Fruit fly (Drosophila melanogaster) whole organism, embryonic: ENCODE data around the gene Orp8.

Experiments
- Adf1 ChIP-seq: fragments of 200-800 bp; sonication (Bioruptor generic); IDR thresholded peaks from 2 replicates; pipeline ENCODE4 v1.3.6; 2022; ENCODE audit warnings: missing biosample characterization, missing genetic modification characterization
- Antp ChIP-seq: fragments of 200-800 bp; sonication (Bioruptor generic); optimal IDR thresholded peaks from 3 replicates; lab custom pipeline; 2016; ENCODE audit warnings: missing biosample characterization, missing genetic modification characterization
- CG10274 ChIP-seq: fragments of 200-800 bp; sonication (Bioruptor generic); optimal IDR thresholded peaks from 3 replicates; lab custom pipeline; 2017; ENCODE audit warnings: missing biosample characterization, mild to moderate bottlenecking, missing genetic modification characterization
- CG10462 ChIP-seq: fragments of 200-800 bp; sonication (Bioruptor generic); optimal IDR thresholded peaks from 2 replicates; lab custom pipeline; 2016; ENCODE audit warnings: missing biosample characterization, missing genetic modification characterization
- CG11456 ChIP-seq: fragments of 200-800 bp; sonication (Bioruptor generic); IDR thresholded peaks from 3 replicates; pipeline ENCODE4 v1.3.6; 2022; ENCODE audit warnings: missing biosample characterization, missing genetic modification characterization
- CG11696 ChIP-seq: fragments of 200-800 bp; sonication (Bioruptor generic); IDR thresholded peaks from 2 replicates; pipeline ENCODE4 v1.3.6; 2022; ENCODE audit warnings: missing biosample characterization, missing genetic modification characterization
- CG12299 ChIP-seq: fragments of 200-800 bp; sonication (Bioruptor generic); optimal IDR thresholded peaks from 2 replicates; lab custom pipeline; 2018; ENCODE audit warnings: missing biosample characterization, mild to moderate bottlenecking, missing genetic modification characterization
- CG12391 ChIP-seq: fragments of 200-800 bp; sonication (Bioruptor generic); optimal IDR thresholded peaks from 3 replicates; lab custom pipeline; 2018; ENCODE audit warnings: missing biosample characterization, mild to moderate bottlenecking, missing genetic modification characterization, moderate library complexity
- CG12769 ChIP-seq: fragments of 200-800 bp; sonication (Bioruptor generic); optimal IDR thresholded peaks from 2 replicates; lab custom pipeline; 2019; ENCODE audit warnings: missing biosample characterization, mild to moderate bottlenecking, missing genetic modification characterization, moderate library complexity
- CG15514 ChIP-seq: fragments of 200-800 bp; sonication (Bioruptor generic); optimal IDR thresholded peaks from 3 replicates; lab custom pipeline; 2017; ENCODE audit warnings: missing biosample characterization, missing genetic modification characterization, mild to moderate bottlenecking, moderate library complexity, missing genetic modification reagents
- CG1647 ChIP-seq: fragments of 200-800 bp; sonication (Bioruptor generic); optimal IDR thresholded peaks from 3 replicates; lab custom pipeline; 2016; ENCODE audit warnings: missing biosample characterization, missing genetic modification characterization
- CG1792 ChIP-seq: fragments of 200-800 bp; sonication (Bioruptor generic); optimal IDR thresholded peaks from 2 replicates; lab custom pipeline; 2016; ENCODE audit warnings: missing biosample characterization, missing genetic modification characterization
- CG18619 ChIP-seq: fragments of 200-800 bp; sonication (Bioruptor generic); optimal IDR thresholded peaks from 3 replicates; lab custom pipeline; 2017; ENCODE audit warnings: missing biosample characterization, mild to moderate bottlenecking, missing genetic modification characterization
- CG3065 ChIP-seq: fragments of 200-800 bp; sonication (Bioruptor generic); optimal IDR thresholded peaks from 2 replicates; lab custom pipeline; 2016; ENCODE audit warnings: missing biosample characterization, missing genetic modification characterization
- CG32532 ChIP-seq: fragments of 200-800 bp; sonication (Bioruptor generic); IDR thresholded peaks from 2 replicates; pipeline ENCODE4 v1.3.6; 2022; ENCODE audit warnings: missing biosample characterization, missing genetic modification characterization
- CG34224 ChIP-seq: fragments of 200-800 bp; sonication (Bioruptor generic); IDR thresholded peaks from 3 replicates; pipeline ENCODE4 v1.3.6; 2022; ENCODE audit warnings: missing biosample characterization, missing genetic modification characterization; ENCODE audit not compliant: partially characterized antibody
- CG34376 ChIP-seq: fragments of 200-800 bp; sonication (Bioruptor generic); optimal IDR thresholded peaks from 2 replicates; lab custom pipeline; 2018; ENCODE audit warnings: missing biosample characterization, mild to moderate bottlenecking, missing genetic modification characterization
- CG6175 ChIP-seq: fragments of 200-800 bp; sonication (Bioruptor generic); IDR thresholded peaks from 3 replicates; pipeline ENCODE4 v1.3.6; 2022; ENCODE audit warnings: missing biosample characterization, missing genetic modification characterization
- CG6683 ChIP-seq: fragments of 200-800 bp; sonication (Bioruptor generic); optimal IDR thresholded peaks from 2 replicates; lab custom pipeline; 2017; ENCODE audit warnings: missing biosample characterization, mild to moderate bottlenecking, missing genetic modification characterization, missing genetic modification reagents
- CG7271 ChIP-seq: fragments of 200-800 bp; sonication (Bioruptor generic); optimal IDR thresholded peaks from 2 replicates; lab custom pipeline; 2018; ENCODE audit warnings: missing biosample characterization, mild to moderate bottlenecking, missing genetic modification characterization, moderate library complexity
- CG7357 ChIP-seq: fragments of 200-800 bp; sonication (Bioruptor generic); IDR thresholded peaks from 3 replicates; pipeline ENCODE4 v1.3.6; 2022; ENCODE audit warnings: missing biosample characterization, missing genetic modification characterization
- CG9437 ChIP-seq: fragments of 200-800 bp; sonication (Bioruptor generic); optimal IDR thresholded peaks from 2 replicates; lab custom pipeline; 2018; ENCODE audit warnings: missing biosample characterization, mild to moderate bottlenecking, missing genetic modification characterization
- Gug ChIP-seq: fragments of 200-800 bp; sonication (Bioruptor generic); IDR thresholded peaks from 4 replicates; pipeline ENCODE4 v1.3.6; 2022; ENCODE audit warnings: missing biosample characterization, missing genetic modification characterization
- HLH4C ChIP-seq: fragments of 200-800 bp; sonication (Bioruptor generic); IDR thresholded peaks from 3 replicates; pipeline ENCODE4 v1.3.6; 2022; ENCODE audit warnings: missing biosample characterization, missing genetic modification characterization; ENCODE audit not compliant: partially characterized antibody
- Hr3 ChIP-seq: fragments of 200-800 bp; sonication (Bioruptor generic); optimal IDR thresholded peaks from 3 replicates; lab custom pipeline; 2016; ENCODE audit warnings: missing biosample characterization, missing genetic modification characterization
- Mad ChIP-seq: fragments of 200-800 bp; sonication (Bioruptor generic); optimal IDR thresholded peaks from 2 replicates; lab custom pipeline; 2016; ENCODE audit warnings: missing biosample characterization, missing genetic modification characterization
- NFAT ChIP-seq: fragments of 200-800 bp; sonication (Bioruptor generic); IDR thresholded peaks from 2 replicates; pipeline ENCODE4 v1.3.6; 2022; ENCODE audit warnings: missing biosample characterization, missing genetic modification characterization
- Nf-YA ChIP-seq: fragments of 200-800 bp; sonication (Bioruptor generic); IDR thresholded peaks from 2 replicates; pipeline ENCODE4 v1.3.6; 2022; ENCODE audit warnings: missing biosample characterization, missing genetic modification characterization
- Rfx ChIP-seq: fragments of 200-800 bp; sonication (Bioruptor generic); IDR thresholded peaks from 2 replicates; pipeline ENCODE4 v1.3.6; 2022; ENCODE audit warnings: missing biosample characterization, missing genetic modification characterization
- Tbp ChIP-seq: fragments of >200 bp; optimal IDR thresholded peaks from 2 replicates; lab custom pipeline; 2018; ENCODE audit warnings: missing biosample characterization, missing genetic modification characterization
- Vsx1 ChIP-seq: fragments of 200-800 bp; sonication (Bioruptor generic); optimal IDR thresholded peaks from 2 replicates; lab custom pipeline; 2017; ENCODE audit warnings: missing biosample characterization, mild to moderate bottlenecking, missing genetic modification characterization, missing genetic modification reagents
- YL-1 ChIP-seq: fragments of 200-800 bp; sonication (Bioruptor generic); optimal IDR thresholded peaks from 3 replicates; lab custom pipeline; 2017; ENCODE audit warnings: missing biosample characterization, mild to moderate bottlenecking, missing genetic modification characterization
- az2 ChIP-seq: fragments of 200-800 bp; sonication (Bioruptor generic); optimal IDR thresholded peaks from 3 replicates; lab custom pipeline; 2016; ENCODE audit warnings: missing biosample characterization, missing genetic modification characterization
- bbx ChIP-seq: fragments of 200-800 bp; sonication (Bioruptor generic); IDR thresholded peaks from 2 replicates; pipeline ENCODE4 v1.3.6; 2022; ENCODE audit warnings: missing biosample characterization, missing genetic modification characterization; ENCODE audit not compliant: partially characterized antibody
- bigmax ChIP-seq: fragments of 200-800 bp; sonication (Bioruptor generic); optimal IDR thresholded peaks from 2 replicates; lab custom pipeline; 2018; ENCODE audit warnings: missing biosample characterization, mild to moderate bottlenecking, missing genetic modification characterization
- bsh ChIP-seq, 2 experiments: fragments of 200-800 bp; sonication (Bioruptor generic); optimal IDR thresholded peaks; 2 replicates each; lab custom pipeline; 2017 to 2018; ENCODE audit warnings: mild to moderate bottlenecking in 2 of 2, missing biosample characterization in 2 of 2, missing genetic modification characterization in 2 of 2, moderate library complexity in 1 of 2
- cg ChIP-seq: fragments of 200-800 bp; sonication (Bioruptor generic); optimal IDR thresholded peaks from 3 replicates; lab custom pipeline; 2019; ENCODE audit warnings: missing biosample characterization, mild to moderate bottlenecking, missing genetic modification characterization, moderate library complexity
- chinmo ChIP-seq: fragments of 200-800 bp; sonication (Bioruptor generic); IDR thresholded peaks from 4 replicates; pipeline ENCODE4 v1.3.6; 2022; ENCODE audit warnings: missing biosample characterization, missing genetic modification characterization; ENCODE audit not compliant: partially characterized antibody
- cwo ChIP-seq: fragments of 200-800 bp; sonication (Bioruptor generic); optimal IDR thresholded peaks from 3 replicates; lab custom pipeline; 2017; ENCODE audit warnings: missing biosample characterization, missing genetic modification characterization, mild to moderate bottlenecking, moderate library complexity, missing genetic modification reagents
- fd96Cb ChIP-seq: fragments of 200-800 bp; sonication (Bioruptor generic); optimal IDR thresholded peaks from 2 replicates; lab custom pipeline; 2018; ENCODE audit warnings: missing biosample characterization, mild to moderate bottlenecking, missing genetic modification characterization, moderate library complexity
- kni ChIP-seq: fragments of 200-800 bp; sonication (Bioruptor generic); optimal IDR thresholded peaks from 3 replicates; lab custom pipeline; 2017; ENCODE audit warnings: mild to moderate bottlenecking, missing biosample characterization, missing genetic modification reagents, missing genetic modification characterization
- mirr ChIP-seq: fragments of 200-800 bp; sonication (Bioruptor generic); optimal IDR thresholded peaks from 3 replicates; lab custom pipeline; 2018; ENCODE audit warnings: missing biosample characterization, mild to moderate bottlenecking, missing genetic modification characterization
- mld ChIP-seq: fragments of 200-800 bp; sonication (Bioruptor generic); IDR thresholded peaks from 3 replicates; pipeline ENCODE4 v1.3.6; 2022; ENCODE audit warnings: missing biosample characterization, missing genetic modification characterization; ENCODE audit not compliant: partially characterized antibody
- org-1 ChIP-seq: fragments of 200-800 bp; sonication (Bioruptor generic); optimal IDR thresholded peaks from 2 replicates; lab custom pipeline; 2017; ENCODE audit warnings: missing biosample characterization, missing genetic modification characterization
- pho ChIP-seq: fragments of 200-800 bp; sonication (Bioruptor generic); optimal IDR thresholded peaks from 2 replicates; lab custom pipeline; 2016; ENCODE audit warnings: missing biosample characterization, missing genetic modification characterization
- pnt ChIP-seq: fragments of 200-800 bp; sonication (Bioruptor generic); optimal IDR thresholded peaks from 3 replicates; lab custom pipeline; 2016; ENCODE audit warnings: missing biosample characterization, missing genetic modification characterization
- sob ChIP-seq: fragments of 200-800 bp; sonication (Bioruptor generic); IDR thresholded peaks from 2 replicates; pipeline ENCODE4 v1.3.6; 2022; ENCODE audit warnings: missing biosample characterization, missing genetic modification characterization
- vfl ChIP-seq: fragments of 200-800 bp; sonication (Bioruptor generic); optimal IDR thresholded peaks from 2 replicates; lab custom pipeline; 2016; ENCODE audit warnings: missing biosample characterization, missing genetic modification characterization
- z ChIP-seq: fragments of 200-800 bp; sonication (Bioruptor generic); IDR thresholded peaks from 3 replicates; pipeline ENCODE4 v1.3.6; 2022; ENCODE audit warnings: missing biosample characterization, missing genetic modification characterization

Gene Orp8

DNA sequence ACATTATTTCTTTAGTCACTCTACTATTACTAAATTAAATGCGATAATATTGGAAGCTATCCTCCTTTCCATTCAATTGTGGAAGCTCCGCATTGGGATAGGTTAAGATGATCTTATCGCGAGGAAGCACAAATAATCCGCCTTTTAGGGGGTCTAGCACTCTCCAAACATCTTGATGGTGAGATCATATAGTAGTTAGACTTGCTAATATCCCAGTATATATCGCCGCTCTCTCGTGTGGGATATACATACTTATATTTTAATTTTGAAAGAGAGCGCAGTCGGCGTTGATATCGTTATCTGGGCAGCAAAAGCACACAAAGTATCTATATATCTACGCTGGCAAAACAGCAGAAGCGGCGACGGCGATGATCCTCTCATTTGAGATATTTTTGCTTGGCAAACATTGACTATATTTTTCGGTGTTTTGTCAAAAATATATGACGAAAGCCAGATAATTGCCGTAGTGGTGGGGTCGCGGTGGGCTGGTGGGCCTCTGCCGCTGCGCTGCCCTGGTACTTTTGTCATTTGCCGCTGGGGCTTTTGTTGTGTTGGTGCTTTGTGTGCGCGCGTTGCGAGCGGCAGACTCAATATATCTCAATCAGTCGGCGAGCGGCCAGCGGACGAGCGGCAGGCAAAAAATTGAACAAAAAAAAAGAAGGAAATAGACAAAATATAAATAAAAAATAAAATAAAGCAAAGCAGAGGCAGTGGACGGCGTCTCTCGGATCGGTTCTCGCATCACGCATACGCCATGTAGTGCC lies 8.4 kb downstream of the Orp8 start (continued):
- TF ChIP-seq Adf1 (GFP tag; lab: Robert Waterston, UW) (peak; percentile 95), YL-1 (GFP tag; lab: Kevin White, UChicago) (no peak), pho (GFP tag; lab: Kevin White, UChicago) (no peak), Mad (GFP tag; lab: Kevin White, UChicago) (no peak), bsh (GFP tag; optimal IDR thresholded peaks at IDR 0.05; lab: Kevin White, UChicago) (no peak), org-1 (GFP tag; lab: Kevin White, UChicago) (no peak), mirr (GFP tag; lab: Kevin White, UChicago) (peak; percentile 70), chinmo (peak; percentile 71; the same call in 1 of the 4 replicates), CG1792 (GFP tag; lab: Kevin White, UChicago) (no peak), CG18619 (GFP tag; lab: Kevin White, UChicago) (no peak), bbx (GFP tag; lab: Robert Waterston, UW) (no peak), CG12299 (peak; percentile 27), Rfx (peak; percentile 22; the same call in 1 of the 2 replicates), vfl (GFP tag; lab: Kevin White, UChicago) (no peak), cg (GFP tag; lab: Kevin White, UChicago) (peak; percentile 25), CG11456 (GFP tag; lab: Robert Waterston, UW) (no peak), cwo (peak; percentile 33), CG1647 (GFP tag; lab: Kevin White, UChicago) (no peak), Nf-YA (GFP tag; lab: Robert Waterston, UW) (no peak), pnt (no peak), CG9437 (GFP tag; lab: Kevin White, UChicago) (no peak), CG15514 (GFP tag; lab: Kevin White, UChicago) (peak; percentile 13), Antp (GFP tag; lab: Kevin White, UChicago) (no peak), CG12391 (tag; lab: Kevin White, UChicago) (no peak), az2 (no peak), bigmax (GFP tag; lab: Kevin White, UChicago) (no peak), CG11696 (no peak), CG10462 (GFP tag; lab: Kevin White, UChicago) (no peak), Tbp (no peak), Vsx1 (GFP tag; lab: Kevin White, UChicago) (no peak), sob (peak; percentile 6; the same call in 1 of the 2 replicates), CG34224 (GFP tag; lab: Robert Waterston, UW) (no peak), mld (GFP tag; lab: Robert Waterston, UW) (no peak), NFAT (GFP tag; lab: Robert Waterston, UW) (no peak), CG32532 (GFP tag; lab: Robert Waterston, UW) (no peak), Gug (GFP tag; lab: Robert Waterston, UW) (no peak), CG12769 (tag; lab: Kevin White, UChicago) (peak; percentile 35), fd96Cb (tag; lab: Kevin White, UChicago) (no peak), kni (GFP tag; lab: Kevin White, UChicago) (no peak), CG7357 (GFP tag; lab: Robert Waterston, UW) (no peak), z (GFP tag; lab: Robert Waterston, UW) (0 out of 3 replicates have a peak, but pooled peaks have one; percentile 29), CG3065 (no peak), CG34376 (GFP tag; lab: Kevin White, UChicago) (peak; percentile 9), CG7271 (tag; lab: Kevin White, UChicago) (no peak), HLH4C (no peak), CG6683 (no peak), Hr3 (no peak), CG6175 (GFP tag; lab: Robert Waterston, UW) (peak; percentile 50; the same call in 1 of the 3 replicates), CG10274 (GFP tag; lab: Kevin White, UChicago) (no peak)
